Worm (Caenorhabditis elegans) whole organism, late embryonic: Measurements from ENCODE around the gene tim-1.

Experiments
- C08G9.2 ChIP-seq: sonication (generic microtip); optimal IDR thresholded peaks from 2 replicates; lab custom pipeline; 2016; ENCODE audit warnings: mild to moderate bottlenecking, missing genetic modification characterization, moderate library complexity, missing compliant biosample characterization
- C38D4.7 ChIP-seq: fragments of 200-800 bp; sonication (Bioruptor generic); optimal IDR thresholded peaks from 2 replicates; lab custom pipeline; 2018; ENCODE audit warnings: mild to moderate bottlenecking, missing genetic modification characterization, moderate library complexity, missing compliant biosample characterization
- T23F11.4 ChIP-seq: fragments of 200-800 bp; sonication (Bioruptor generic); optimal IDR thresholded peaks from 2 replicates; lab custom pipeline; 2018; ENCODE audit warnings: mild to moderate bottlenecking, missing genetic modification characterization, missing compliant biosample characterization
- Y22D7AL.16 ChIP-seq: sonication (generic microtip); optimal IDR thresholded peaks from 2 replicates; lab custom pipeline; 2016; ENCODE audit warnings: missing genetic modification characterization, missing compliant biosample characterization
- ahr-1 ChIP-seq: sonication (generic microtip); optimal IDR thresholded peaks from 2 replicates; lab custom pipeline; 2016; ENCODE audit warnings: missing genetic modification characterization, missing compliant biosample characterization
- ceh-14 ChIP-seq: sonication (generic microtip); optimal IDR thresholded peaks from 2 replicates; lab custom pipeline; 2016; ENCODE audit warnings: missing genotype, missing genetic modification characterization, missing compliant biosample characterization
- ceh-19 ChIP-seq: fragments of 200-800 bp; sonication (Bioruptor generic); optimal IDR thresholded peaks from 2 replicates; lab custom pipeline; 2018; ENCODE audit warnings: mild to moderate bottlenecking, missing genetic modification characterization, missing compliant biosample characterization
- ceh-2 ChIP-seq: sonication (generic microtip); optimal IDR thresholded peaks from 2 replicates; lab custom pipeline; 2016; ENCODE audit warnings: missing genotype, missing genetic modification characterization, missing compliant biosample characterization
- ceh-30 ChIP-seq: fragments of 150-350 bp; optimal IDR thresholded peaks from 2 replicates; lab custom pipeline; 2014; ENCODE audit warnings: missing biosample characterization, missing genetic modification characterization
- ceh-31 ChIP-seq: sonication (generic microtip); optimal IDR thresholded peaks from 2 replicates; lab custom pipeline; 2016; ENCODE audit warnings: missing genetic modification characterization, missing compliant biosample characterization
- ceh-34 ChIP-seq: sonication (generic microtip); optimal IDR thresholded peaks from 2 replicates; lab custom pipeline; 2016; ENCODE audit warnings: mild to moderate bottlenecking, missing genetic modification characterization, missing compliant biosample characterization
- ceh-45 ChIP-seq: fragments of 200-800 bp; sonication (Bioruptor generic); IDR thresholded peaks from 2 replicates; pipeline ENCODE4 v1.3.6; 2022; ENCODE audit warnings: missing genetic modification reagents, missing genetic modification characterization, missing compliant biosample characterization
- ceh-48 ChIP-seq: sonication (generic microtip); optimal IDR thresholded peaks from 2 replicates; lab custom pipeline; 2016; ENCODE audit warnings: missing genetic modification characterization, inconsistent platforms, missing compliant biosample characterization
- ceh-6 ChIP-seq: fragments of 200-800 bp; sonication (Bioruptor generic); optimal IDR thresholded peaks from 2 replicates; lab custom pipeline; 2018; ENCODE audit warnings: mild to moderate bottlenecking, missing genetic modification characterization, missing compliant biosample characterization
- dmd-4 ChIP-seq: sonication (generic microtip); optimal IDR thresholded peaks from 2 replicates; lab custom pipeline; 2016; ENCODE audit warnings: borderline replicate concordance, missing genetic modification characterization, missing compliant biosample characterization
- dve-1 ChIP-seq: sonication (generic microtip); optimal IDR thresholded peaks from 2 replicates; lab custom pipeline; 2017; ENCODE audit warnings: antibody characterized with exemption, mild to moderate bottlenecking, missing genetic modification characterization, missing compliant biosample characterization
- elt-4 ChIP-seq: sonication (generic microtip); optimal IDR thresholded peaks from 2 replicates; lab custom pipeline; 2016; ENCODE audit warnings: missing genetic modification characterization, missing compliant biosample characterization
- ets-4 ChIP-seq: sonication (generic microtip); optimal IDR thresholded peaks from 2 replicates; lab custom pipeline; 2016; ENCODE audit warnings: missing genetic modification characterization, missing compliant biosample characterization
- fkh-6 ChIP-seq: sonication (generic microtip); optimal IDR thresholded peaks from 2 replicates; lab custom pipeline; 2016; ENCODE audit warnings: missing genetic modification characterization, missing compliant biosample characterization
- hlh-13 ChIP-seq: fragments of 200-800 bp; sonication (Bioruptor generic); optimal IDR thresholded peaks from 2 replicates; lab custom pipeline; 2018; ENCODE audit warnings: mild to moderate bottlenecking, missing genetic modification characterization, missing compliant biosample characterization
- hlh-8 ChIP-seq: sonication (generic microtip); optimal IDR thresholded peaks from 2 replicates; lab custom pipeline; 2016; ENCODE audit warnings: missing genotype, missing genetic modification characterization, missing compliant biosample characterization
- lim-6 ChIP-seq: sonication (generic microtip); optimal IDR thresholded peaks from 2 replicates; lab custom pipeline; 2016; ENCODE audit warnings: missing genetic modification characterization, missing compliant biosample characterization
- lin-11 ChIP-seq: fragments of 200-800 bp; sonication (Bioruptor generic); optimal IDR thresholded peaks from 2 replicates; lab custom pipeline; 2018; ENCODE audit warnings: mild to moderate bottlenecking, missing genetic modification characterization, missing compliant biosample characterization
- mec-3 ChIP-seq: sonication (generic microtip); optimal IDR thresholded peaks from 2 replicates; lab custom pipeline; 2016; ENCODE audit warnings: borderline replicate concordance, missing genetic modification characterization, missing compliant biosample characterization
- nfya-1 ChIP-seq: sonication (generic microtip); optimal IDR thresholded peaks from 2 replicates; lab custom pipeline; 2017; ENCODE audit warnings: missing genetic modification characterization, mild to moderate bottlenecking, missing compliant biosample characterization, antibody characterized with exemption, moderate library complexity
- nhr-11 ChIP-seq: fragments of 150-350 bp; optimal IDR thresholded peaks from 2 replicates; lab custom pipeline; 2014; ENCODE audit warnings: missing biosample characterization, missing genetic modification characterization
- nhr-232 ChIP-seq: sonication (generic microtip); optimal IDR thresholded peaks from 2 replicates; lab custom pipeline; 2016; ENCODE audit warnings: missing genetic modification characterization, missing compliant biosample characterization
- npax-4 ChIP-seq: sonication (generic microtip); optimal IDR thresholded peaks from 2 replicates; lab custom pipeline; 2016; ENCODE audit warnings: missing genetic modification characterization, missing compliant biosample characterization
- odd-2 ChIP-seq: sonication (generic microtip); optimal IDR thresholded peaks from 2 replicates; lab custom pipeline; 2017; ENCODE audit warnings: antibody characterized with exemption, mild to moderate bottlenecking, missing genetic modification characterization, missing compliant biosample characterization
- pat-9 ChIP-seq: fragments of 200-800 bp; sonication (Bioruptor generic); optimal IDR thresholded peaks from 2 replicates; lab custom pipeline; 2018; ENCODE audit warnings: mild to moderate bottlenecking, missing genetic modification characterization, moderate library complexity, missing compliant biosample characterization
- pha-4 ChIP-seq: fragments of 150-350 bp; optimal IDR thresholded peaks from 2 replicates; lab custom pipeline; 2018; ENCODE audit warnings: missing biosample characterization, missing genetic modification reagents, missing genetic modification characterization
- ref-2 ChIP-seq: sonication (generic microtip); optimal IDR thresholded peaks from 2 replicates; lab custom pipeline; 2016; ENCODE audit warnings: missing genetic modification characterization, missing compliant biosample characterization
- rnt-1 ChIP-seq: sonication (generic microtip); optimal IDR thresholded peaks from 2 replicates; lab custom pipeline; 2016; ENCODE audit warnings: missing genetic modification characterization, missing compliant biosample characterization
- sox-2 ChIP-seq: fragments of 200-800 bp; sonication (Bioruptor generic); IDR thresholded peaks from 2 replicates; pipeline ENCODE4 v1.3.6; 2022; ENCODE audit warnings: missing genetic modification reagents, missing genetic modification characterization, missing compliant biosample characterization
- syd-9 ChIP-seq: sonication (generic microtip); optimal IDR thresholded peaks from 2 replicates; lab custom pipeline; 2016; ENCODE audit warnings: mild to moderate bottlenecking, missing genetic modification characterization, moderate library complexity, missing compliant biosample characterization
- tbx-2 ChIP-seq: sonication (generic microtip); optimal IDR thresholded peaks from 2 replicates; lab custom pipeline; 2016; ENCODE audit warnings: missing genetic modification characterization, missing compliant biosample characterization
- tbx-7 ChIP-seq: sonication (generic microtip); optimal IDR thresholded peaks from 2 replicates; lab custom pipeline; 2016; ENCODE audit warnings: missing genotype, missing genetic modification characterization, missing compliant biosample characterization
- unc-3 ChIP-seq, 2 experiments: fragments of 200-800 bp in 1 of 2; sonication (Bioruptor generic) in 1 of 2; sonication (generic microtip) in 1 of 2; conservative IDR thresholded peaks in 1 of 2; optimal IDR thresholded peaks in 1 of 2; 2 replicates each; pipeline versions ENCODE4 v1.3.6 to Lab custom; 2016 to 2022; ENCODE audit warnings: missing compliant biosample characterization in 2 of 2, missing genetic modification characterization in 2 of 2, missing genetic modification reagents in 1 of 2
- unc-42 ChIP-seq: sonication (generic microtip); optimal IDR thresholded peaks from 2 replicates; lab custom pipeline; 2016; ENCODE audit warnings: missing genotype, missing genetic modification characterization, missing compliant biosample characterization
- unc-86 ChIP-seq: sonication (generic microtip); optimal IDR thresholded peaks from 2 replicates; lab custom pipeline; 2016; ENCODE audit warnings: missing genetic modification characterization, missing compliant biosample characterization
- zip-5 ChIP-seq: sonication (generic microtip); optimal IDR thresholded peaks from 2 replicates; lab custom pipeline; 2016; ENCODE audit warnings: missing genetic modification characterization, missing compliant biosample characterization
- ztf-16 ChIP-seq: sonication (generic microtip); optimal IDR thresholded peaks from 2 replicates; lab custom pipeline; 2017; ENCODE audit warnings: missing genetic modification characterization, missing compliant biosample characterization

The tim-1 gene

DNA sequence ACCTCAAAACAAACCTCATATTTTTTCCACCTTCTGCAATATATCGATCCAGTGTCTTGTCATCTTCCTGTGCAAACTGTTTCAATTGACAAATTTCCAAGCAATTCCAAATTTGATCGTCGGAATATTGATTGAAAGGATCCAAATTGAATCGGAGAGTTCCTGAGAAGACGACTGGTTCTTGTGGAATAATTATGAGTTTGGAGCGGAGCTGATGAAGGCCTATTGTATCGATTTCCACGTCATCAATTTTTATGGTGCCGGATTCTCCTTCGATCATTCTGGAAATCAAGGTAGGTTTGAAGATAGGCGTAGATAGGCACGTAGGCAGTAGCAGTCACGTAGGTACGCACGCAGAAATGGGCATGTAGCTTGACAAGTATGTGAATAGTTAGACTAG, 34.2 kb upstream of the tim-1 start:
- TF ChIP-seq nhr-11 (tag; lab: Kevin White, UChicago) (no peak), lin-11 (tag; lab: Kevin White, UChicago) (no peak), nfya-1 (no peak), C38D4.7 (GFP tag; lab: Kevin White, UChicago) (no peak), ahr-1 (tag; lab: Kevin White, UChicago) (no peak), tbx-2 (tag; lab: Kevin White, UChicago) (no peak), odd-2 (tag; lab: Kevin White, UChicago) (no peak), ztf-16 (tag; lab: Kevin White, UChicago) (no peak), tbx-7 (no peak), ceh-19 (GFP tag; lab: Kevin White, UChicago) (no peak), elt-4 (tag; lab: Kevin White, UChicago) (no peak), zip-5 (tag; lab: Kevin White, UChicago) (no peak), Y22D7AL.16 (no peak), ets-4 (no peak), dve-1 (tag; lab: Kevin White, UChicago) (no peak), pat-9 (tag; lab: Kevin White, UChicago) (no peak), ceh-30 (no peak)

DNA sequence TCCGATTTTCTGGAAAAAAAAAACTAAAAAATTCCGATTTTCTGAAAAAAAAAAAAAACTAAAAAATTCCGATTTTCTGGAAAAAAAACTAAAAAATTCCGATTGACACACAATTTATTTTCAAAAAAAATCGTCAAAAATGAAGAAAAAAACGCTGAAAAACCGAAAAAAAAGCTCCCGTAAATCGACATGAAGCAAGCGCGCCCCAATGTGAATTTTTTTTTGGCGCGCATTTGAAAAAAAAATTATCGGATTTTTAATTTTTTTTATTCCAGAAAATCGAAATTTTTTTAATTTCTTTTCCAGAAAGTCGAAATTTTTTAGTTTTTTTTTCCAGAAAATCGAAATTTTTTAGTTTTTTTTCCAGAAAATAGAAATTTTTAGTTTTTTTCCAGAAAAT, 28.8 kb upstream of the tim-1 start:
- TF ChIP-seq dmd-4 (tag; lab: Kevin White, UChicago) (no peak), ceh-14 (tag; lab: Kevin White, UChicago) (no peak), syd-9 (tag; lab: Kevin White, UChicago) (no peak), unc-42 (tag; lab: Kevin White, UChicago) (no peak), zip-5 (tag; lab: Kevin White, UChicago) (no peak), sox-2 (GFP tag; lab: Robert Waterston, UW) (no peak), pha-4 (tag; lab: Kevin White, UChicago) (no peak), ref-2 (tag; lab: Kevin White, UChicago) (no peak), ceh-6 (GFP tag; lab: Kevin White, UChicago) (no peak), ceh-48 (tag; lab: Kevin White, UChicago) (no peak), unc-86 (tag; lab: Kevin White, UChicago) (no peak), ceh-45 (GFP tag; lab: Robert Waterston, UW) (no peak), nhr-232 (tag; lab: Kevin White, UChicago) (no peak), npax-4 (tag; lab: Kevin White, UChicago) (no peak), lim-6 (tag; lab: Kevin White, UChicago) (no peak), tbx-2 (tag; lab: Kevin White, UChicago) (no peak), hlh-13 (GFP tag; lab: Kevin White, UChicago) (no peak), C38D4.7 (GFP tag; lab: Kevin White, UChicago) (no peak)

DNA sequence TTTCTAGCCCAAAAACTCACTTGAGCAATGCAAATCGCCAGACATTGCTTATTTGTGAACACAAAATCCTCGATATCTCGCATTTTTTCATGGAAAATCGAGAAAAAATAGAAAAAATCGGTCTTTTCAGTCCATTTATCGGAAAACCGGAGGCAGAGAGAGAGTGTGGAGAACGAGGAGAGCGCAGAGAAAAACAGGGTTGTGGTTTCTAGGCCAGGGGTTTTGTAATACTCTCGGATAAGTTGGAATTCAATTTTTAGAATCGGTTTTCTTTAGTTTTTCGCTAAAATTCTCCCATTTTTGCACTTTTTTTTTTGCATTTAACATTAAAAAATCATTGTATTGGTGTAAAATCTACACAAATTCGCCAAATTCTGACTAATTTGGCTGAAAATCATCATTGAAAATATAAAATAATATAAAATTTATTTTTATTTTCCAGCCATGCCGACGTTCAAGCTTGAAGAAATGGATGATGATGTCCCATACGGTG, 23.7 kb upstream of the tim-1 start, which contains the start of the genes Y75B8A.24 and Y75B8A.25:
TSS of gene Y75B8A.24 (minus strand) at position 155 of the 493 bp plus-strand sequence.
TSS of gene Y75B8A.25 (plus strand) at position 443 of the 493 bp plus-strand sequence.
- TF ChIP-seq ceh-34 (tag; lab: Kevin White, UChicago) (no peak), tbx-2 (tag; lab: Kevin White, UChicago) (peak; percentile 78), nfya-1 (peak; percentile 42), ref-2 (tag; lab: Kevin White, UChicago) (peak; percentile 55), hlh-8 (tag; lab: Kevin White, UChicago) (peak; percentile 48), ceh-31 (tag; lab: Kevin White, UChicago) (peak; percentile 89), C08G9.2 (tag; lab: Kevin White, UChicago) (peak; percentile 88), unc-3 (GFP tag; conservative IDR thresholded peaks at IDR 0.05; lab: Robert Waterston, UW) (no peak), unc-3 (tag; optimal IDR thresholded peaks at IDR 0.05; lab: Kevin White, UChicago) (no peak), ets-4 (peak; percentile 85), lim-6 (tag; lab: Kevin White, UChicago) (peak; percentile 29), unc-42 (tag; lab: Kevin White, UChicago) (peak; percentile 31), ceh-2 (tag; lab: Kevin White, UChicago) (peak; percentile 71), fkh-6 (tag; lab: Kevin White, UChicago) (peak; percentile 18), T23F11.4 (no peak), C38D4.7 (GFP tag; lab: Kevin White, UChicago) (no peak), ceh-19 (GFP tag; lab: Kevin White, UChicago) (no peak), tbx-7 (peak; percentile 65), rnt-1 (tag; lab: Kevin White, UChicago) (peak; percentile 47), zip-5 (tag; lab: Kevin White, UChicago) (peak; percentile 27), mec-3 (tag; lab: Kevin White, UChicago) (peak; percentile 10)
- TF ChIP-seq, all 69 proteins: peak for 15
